Fruit fly (Drosophila melanogaster): ENCODE data around the gene Gug.
A peak's percentile ranks its signal among the peaks of the same experiment; 100 is the strongest.

The Gug gene

DNA sequence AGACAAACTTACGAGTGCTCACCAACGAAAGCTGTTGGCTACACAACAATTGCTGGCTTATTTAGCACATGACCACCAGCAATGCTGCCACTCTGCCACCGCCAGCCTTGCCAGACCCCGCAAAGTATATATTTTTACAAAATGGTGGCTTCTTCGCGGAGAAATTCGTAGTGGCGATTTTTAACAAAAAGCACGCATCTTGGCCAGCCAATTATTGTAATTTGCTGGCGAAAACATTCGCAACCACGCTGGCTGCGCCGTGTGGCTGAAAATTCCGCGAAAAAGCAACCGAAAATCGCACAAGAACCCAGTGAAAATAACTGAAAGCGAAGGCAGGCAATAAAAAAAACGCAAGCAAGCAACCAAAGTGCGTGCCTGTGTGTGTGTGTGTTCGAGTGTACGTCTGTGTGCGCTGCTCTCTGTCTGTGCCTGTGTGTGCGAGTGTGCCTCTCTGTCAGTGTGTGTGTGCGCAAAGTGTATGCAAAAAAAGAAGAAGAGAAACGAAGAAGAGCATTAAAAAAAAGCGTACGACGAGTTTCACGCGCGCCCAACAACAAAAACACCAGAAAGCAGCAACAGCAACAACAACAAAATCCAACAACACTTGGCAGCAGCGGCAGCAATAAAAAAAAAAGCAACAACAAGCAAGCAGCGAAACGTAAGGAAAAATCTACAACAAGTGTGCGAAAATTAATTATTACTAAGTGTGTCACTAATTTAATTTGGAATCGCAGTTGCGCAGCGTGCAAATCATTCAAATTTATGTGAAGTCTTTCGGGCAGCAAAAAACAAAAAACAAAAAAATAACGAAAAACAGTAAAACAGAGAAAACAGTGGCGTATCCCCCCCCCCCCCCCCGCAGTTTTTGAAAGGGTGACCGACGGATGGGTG is at the start of gene Gug:
Gug (plus strand) TSS at position 123 of the 891 bp plus-strand sequence.
- TF ChIP-seq ss (GFP tag; optimal IDR thresholded peaks at IDR 0.05) (peak; percentile 99), CG3919 (GFP tag; optimal IDR thresholded peaks at IDR 0.05) (peak; percentile 88), CG11762 (GFP tag; optimal IDR thresholded peaks at IDR 0.05; ENCODE audit: insufficient read depth) (peak; percentile 68), CG3032 (tag; optimal IDR thresholded peaks at IDR 0.05) (peak; percentile 93), Hr38 (GFP tag; optimal IDR thresholded peaks at IDR 0.05) (no peak), CG8119 (GFP tag; IDR thresholded peaks at IDR 0.05) (peak; percentile 97), CG1621 (tag; optimal IDR thresholded peaks at IDR 0.05) (peak; percentile 97), Ets96B (tag; optimal IDR thresholded peaks at IDR 0.05) (peak; percentile 96), Gug (GFP tag; IDR thresholded peaks at IDR 0.05) (peak; percentile 98), CG16779 (tag; optimal IDR thresholded peaks at IDR 0.05) (peak; percentile 99), CG4318 (GFP tag; optimal IDR thresholded peaks at IDR 0.05) (peak; percentile 47), Hr4 (GFP tag; optimal IDR thresholded peaks at IDR 0.05) (peak; percentile 75), esn (GFP tag; optimal IDR thresholded peaks at IDR 0.05) (peak; percentile 56), CG6792 (GFP tag; optimal IDR thresholded peaks at IDR 0.05) (peak; percentile 75), fkh (GFP tag; optimal IDR thresholded peaks at IDR 0.05) (no peak), fd85E (GFP tag; optimal IDR thresholded peaks at IDR 0.05) (peak; percentile 66), achi (GFP tag; optimal IDR thresholded peaks at IDR 0.05) (peak; percentile 86), Ets21C (GFP tag; optimal IDR thresholded peaks at IDR 0.05) (no peak), eg (GFP tag; IDR thresholded peaks at IDR 0.05) (peak; percentile 98), svp (GFP tag) (peak; percentile 85), CG8632 (GFP tag; optimal IDR thresholded peaks at IDR 0.05) (peak; percentile 82), Lpt (GFP tag; optimal IDR thresholded peaks at IDR 0.05) (peak; percentile 96), CG11294 (GFP tag; IDR thresholded peaks at IDR 0.05) (peak; percentile 71; the same call in 1 of the 2 replicates), fd59A (GFP tag; optimal IDR thresholded peaks at IDR 0.05) (peak; percentile 86), Hr39 (GFP tag; optimal IDR thresholded peaks at IDR 0.05) (no peak), vri (GFP tag; optimal IDR thresholded peaks at IDR 0.05) (peak; percentile 47), Sox102F (GFP tag; optimal IDR thresholded peaks at IDR 0.05) (peak; percentile 61), Sox15 (GFP tag; optimal IDR thresholded peaks at IDR 0.05) (no peak), acj6 (GFP tag; optimal IDR thresholded peaks at IDR 0.05) (peak; percentile 53), net (GFP tag; optimal IDR thresholded peaks at IDR 0.05) (peak; percentile 95), CG10669 (GFP tag; optimal IDR thresholded peaks at IDR 0.05) (peak; percentile 93), spab (GFP tag; optimal IDR thresholded peaks at IDR 0.05) (peak; percentile 98), dsx (GFP tag; optimal IDR thresholded peaks at IDR 0.05; ENCODE audit: poor library complexity, severe bottlenecking) (peak; percentile 94), Eip75B (GFP tag; optimal IDR thresholded peaks at IDR 0.05) (peak; percentile 84), CG9139 (GFP tag; optimal IDR thresholded peaks at IDR 0.05) (peak; percentile 99), Eip93F (GFP tag; optimal IDR thresholded peaks at IDR 0.05) (no peak), CG6854 (GFP tag; optimal IDR thresholded peaks at IDR 0.05) (peak; percentile 96), CG6276 (GFP tag; optimal IDR thresholded peaks at IDR 0.05) (peak; percentile 99), CG34406 (GFP tag; optimal IDR thresholded peaks at IDR 0.05) (peak; percentile 85), CG7368 (GFP tag; optimal IDR thresholded peaks at IDR 0.05) (peak; percentile 89), topi (GFP tag; optimal IDR thresholded peaks at IDR 0.05) (peak; percentile 57), pdm3 (GFP tag; optimal IDR thresholded peaks at IDR 0.05) (peak; percentile 83), Eip78C (GFP tag) (peak; percentile 95), CG8319 (GFP tag; optimal IDR thresholded peaks at IDR 0.05) (peak; percentile 62), Blimp-1 (GFP tag; optimal IDR thresholded peaks at IDR 0.05) (peak; percentile 65), CG6808 (GFP tag; optimal IDR thresholded peaks at IDR 0.05) (peak; percentile 98), Sox14 (GFP tag; optimal IDR thresholded peaks at IDR 0.05) (peak; percentile 78), CG10631 (GFP tag; optimal IDR thresholded peaks at IDR 0.05) (peak; percentile 67), CG31627 (GFP tag; optimal IDR thresholded peaks at IDR 0.05) (no peak), lz (GFP tag; optimal IDR thresholded peaks at IDR 0.05) (peak; percentile 52)
